Fruit fly (Drosophila melanogaster): ENCODE measurements around the gene cv.
A peak's percentile ranks its signal among the peaks of the same experiment; 100 is the strongest.

cv gene

dm6 chrX:5689417-5690215 lies at the start of gene cv, which contains the start of gene PGAP1 (continued):
- TF ChIP-seq Six4 (GFP tag; optimal IDR thresholded peaks at IDR 0.05) = no peak
- no peak for TF ChIP-seq CG17612 (GFP tag; IDR thresholded peaks at IDR 0.05)
- peak; percentile 25 for TF ChIP-seq kay (GFP tag; optimal IDR thresholded peaks at IDR 0.05)
- peak; percentile 78; the same call in 2 of the 3 replicates for TF ChIP-seq Opbp (GFP tag; IDR thresholded peaks at IDR 0.05; ENCODE audit: partially characterized antibody)
- TF ChIP-seq CG7786 (GFP tag; optimal IDR thresholded peaks at IDR 0.05) = no peak
- TF ChIP-seq lola (GFP tag; optimal IDR thresholded peaks at IDR 0.05) = peak in 1 of 3 experiments; percentile 53
- TF ChIP-seq bsh (GFP tag; optimal IDR thresholded peaks at IDR 0.05) = peak in 1 of 2 experiments; percentile 0
- TF ChIP-seq Asciz (GFP tag; optimal IDR thresholded peaks at IDR 0.05) = no peak
- no peak for TF ChIP-seq CG8388 (GFP tag; optimal IDR thresholded peaks at IDR 0.05)
- TF ChIP-seq mld (GFP tag; IDR thresholded peaks at IDR 0.05; ENCODE audit: partially characterized antibody) = 0 out of 3 replicates have a peak, but pooled peaks have one; percentile 37
- peak; percentile 10 for TF ChIP-seq ems (GFP tag; optimal IDR thresholded peaks at IDR 0.05)
- peak; percentile 20 for TF ChIP-seq MESR4 (GFP tag; optimal IDR thresholded peaks at IDR 0.05)
- TF ChIP-seq CG12659 (GFP tag; optimal IDR thresholded peaks at IDR 0.05) = peak; percentile 36
- no peak for TF ChIP-seq CG10959 (GFP tag; IDR thresholded peaks at IDR 0.05)
- peak; percentile 10 to 38 for TF ChIP-seq Pdp1 (GFP tag; optimal IDR thresholded peaks at IDR 0.05)
- peak; percentile 73 for TF ChIP-seq Doc3 (GFP tag; IDR thresholded peaks at IDR 0.05; ENCODE audit: partially characterized antibody)
- TF ChIP-seq CG16863 (GFP tag; optimal IDR thresholded peaks at IDR 0.05) = peak; percentile 99
- TF ChIP-seq CG2875 (GFP tag; optimal IDR thresholded peaks at IDR 0.05) = no peak
- peak; percentile 42 for TF ChIP-seq pzg (GFP tag; optimal IDR thresholded peaks at IDR 0.05)
- peak; percentile 76 for TF ChIP-seq CG34224 (GFP tag; IDR thresholded peaks at IDR 0.05; ENCODE audit: partially characterized antibody)
- no peak for TF ChIP-seq nerfin-1 (tag; optimal IDR thresholded peaks at IDR 0.05)
- peak; percentile 24 for TF ChIP-seq Hsf (GFP tag; optimal IDR thresholded peaks at IDR 0.05)
- peak; percentile 79 for TF ChIP-seq Dll (GFP tag; IDR thresholded peaks at IDR 0.05; ENCODE audit: partially characterized antibody)
- no peak for TF ChIP-seq schlank (tag; optimal IDR thresholded peaks at IDR 0.05)
- peak; percentile 75 for TF ChIP-seq row (GFP tag; IDR thresholded peaks at IDR 0.05)
- peak; percentile 63 for TF ChIP-seq CG9932 (GFP tag; IDR thresholded peaks at IDR 0.05)
- TF ChIP-seq CG8924 (tag; optimal IDR thresholded peaks at IDR 0.05) = no peak
- no peak for TF ChIP-seq Elba2 (GFP tag; optimal IDR thresholded peaks at IDR 0.05)
- peak; percentile 17 for TF ChIP-seq zfh2 (GFP tag; optimal IDR thresholded peaks at IDR 0.05)
- TF ChIP-seq HLH4C (GFP tag; IDR thresholded peaks at IDR 0.05; ENCODE audit: partially characterized antibody) = peak; percentile 68
- peak; percentile 73; the same call in 2 of the 3 replicates for TF ChIP-seq CG17361 (GFP tag; IDR thresholded peaks at IDR 0.05)
- TF ChIP-seq peb (GFP tag; IDR thresholded peaks at IDR 0.05) = no peak
- peak; percentile 6 for TF ChIP-seq Camta (GFP tag; optimal IDR thresholded peaks at IDR 0.05)
- no peak for TF ChIP-seq Gsc (GFP tag; IDR thresholded peaks at IDR 0.05)
- TF ChIP-seq CG10366 (GFP tag; IDR thresholded peaks at IDR 0.05) = no peak
- no peak for TF ChIP-seq CG13296 (GFP tag; optimal IDR thresholded peaks at IDR 0.05)
- peak; percentile 41; the same call in 1 of the 2 replicates for TF ChIP-seq vvl (GFP tag; IDR thresholded peaks at IDR 0.05)
- peak; percentile 61 for TF ChIP-seq CG2116 (GFP tag; optimal IDR thresholded peaks at IDR 0.05)

dm6 chrX:5646228-5646627 lies 43.6 kb upstream of the cv start:
- TF ChIP-seq z (GFP tag; IDR thresholded peaks at IDR 0.05) (no peak), PHDP (tag; optimal IDR thresholded peaks at IDR 0.05) (peak; percentile 16), maf-S (GFP tag; optimal IDR thresholded peaks at IDR 0.05) (no peak), CG1602 (GFP tag; optimal IDR thresholded peaks at IDR 0.05) (no peak), CG14050 (GFP tag; IDR thresholded peaks at IDR 0.05) (no peak), CG9797 (GFP tag; optimal IDR thresholded peaks at IDR 0.05) (no peak), abd-A (tag; optimal IDR thresholded peaks at IDR 0.05) (no peak), CG18262 (tag; optimal IDR thresholded peaks at IDR 0.05) (peak; percentile 31), CG8089 (GFP tag; optimal IDR thresholded peaks at IDR 0.05) (peak; percentile 5), tgo (GFP tag; IDR thresholded peaks at IDR 0.05) (no peak), nerfin-2 (GFP tag; IDR thresholded peaks at IDR 0.05; ENCODE audit: partially characterized antibody) (no peak), so (GFP tag; IDR thresholded peaks at IDR 0.05) (no peak)
